Worm (Caenorhabditis elegans): ENCODE results near the gene C01G12.13.

DNA sequence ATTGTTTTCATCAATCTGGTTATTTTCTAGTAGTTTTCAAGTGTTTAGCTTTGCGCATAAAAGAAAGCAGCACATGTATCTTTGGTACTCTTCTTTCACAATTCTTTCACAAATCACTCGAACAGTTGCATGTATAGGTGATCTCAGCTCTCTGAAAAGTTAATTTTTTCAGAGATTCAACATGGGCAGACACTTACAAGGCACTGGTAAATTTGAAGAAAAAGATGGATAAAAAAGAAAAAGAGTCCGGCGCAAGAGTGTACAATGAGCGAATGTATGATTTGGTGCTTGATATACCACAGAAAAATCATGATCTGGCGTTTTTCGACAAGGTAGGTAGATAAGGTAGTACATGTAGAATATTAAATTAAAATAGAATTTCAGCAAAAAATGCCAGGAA, 41.6 kb downstream of the C01G12.13 start:
- TF ChIP-seq hlh-26 (GFP tag; conservative IDR thresholded peaks at IDR 0.05) (no peak), lir-1 (GFP tag; conservative IDR thresholded peaks at IDR 0.05) (no peak), pha-4 (tag; optimal IDR thresholded peaks at IDR 0.05) (no peak), egl-18 (GFP tag; IDR thresholded peaks at IDR 0.05) (no peak), akir-1 (GFP tag; optimal IDR thresholded peaks at IDR 0.05) (no peak), let-607 (tag; optimal IDR thresholded peaks at IDR 0.05) (no peak), cebp-1 (GFP tag; IDR thresholded peaks at IDR 0.05) (no peak), cebp-1 (tag; optimal IDR thresholded peaks at IDR 0.05) (no peak)
